Worm (Caenorhabditis elegans): Measurements from ENCODE around the gene rabn-5.

ce11 chrIII:5897468-5897867, 33.1 kb downstream of the rabn-5 start:
- TF ChIP-seq scrt-1 (GFP tag; IDR thresholded peaks at IDR 0.05) (no peak), hnd-1 (tag; optimal IDR thresholded peaks at IDR 0.05) (no peak), ets-7 (tag; optimal IDR thresholded peaks at IDR 0.05) (no peak), ama-1 (optimal IDR thresholded peaks at IDR 0.05) (no peak), tra-4 (tag; optimal IDR thresholded peaks at IDR 0.05) (no peak), ceh-13 (GFP tag; optimal IDR thresholded peaks at IDR 0.05) (no peak), tbx-11 (GFP tag; IDR thresholded peaks at IDR 0.05) (no peak), F13C5.2 (tag; optimal IDR thresholded peaks at IDR 0.05) (no peak), tbx-37 (GFP tag; conservative IDR thresholded peaks at IDR 0.05) (no peak), flt-1 (GFP tag; IDR thresholded peaks at IDR 0.05) (no peak), pes-1 (GFP tag; IDR thresholded peaks at IDR 0.05) (no peak), B0310.2 (tag; optimal IDR thresholded peaks at IDR 0.05) (no peak)

All from whole organism, early embryonic.